Fruit fly (Drosophila melanogaster): Measurements from ENCODE around the gene CG5418.
A peak's percentile ranks its signal among the peaks of the same experiment; 100 is the strongest.

The CG5418 gene

DNA sequence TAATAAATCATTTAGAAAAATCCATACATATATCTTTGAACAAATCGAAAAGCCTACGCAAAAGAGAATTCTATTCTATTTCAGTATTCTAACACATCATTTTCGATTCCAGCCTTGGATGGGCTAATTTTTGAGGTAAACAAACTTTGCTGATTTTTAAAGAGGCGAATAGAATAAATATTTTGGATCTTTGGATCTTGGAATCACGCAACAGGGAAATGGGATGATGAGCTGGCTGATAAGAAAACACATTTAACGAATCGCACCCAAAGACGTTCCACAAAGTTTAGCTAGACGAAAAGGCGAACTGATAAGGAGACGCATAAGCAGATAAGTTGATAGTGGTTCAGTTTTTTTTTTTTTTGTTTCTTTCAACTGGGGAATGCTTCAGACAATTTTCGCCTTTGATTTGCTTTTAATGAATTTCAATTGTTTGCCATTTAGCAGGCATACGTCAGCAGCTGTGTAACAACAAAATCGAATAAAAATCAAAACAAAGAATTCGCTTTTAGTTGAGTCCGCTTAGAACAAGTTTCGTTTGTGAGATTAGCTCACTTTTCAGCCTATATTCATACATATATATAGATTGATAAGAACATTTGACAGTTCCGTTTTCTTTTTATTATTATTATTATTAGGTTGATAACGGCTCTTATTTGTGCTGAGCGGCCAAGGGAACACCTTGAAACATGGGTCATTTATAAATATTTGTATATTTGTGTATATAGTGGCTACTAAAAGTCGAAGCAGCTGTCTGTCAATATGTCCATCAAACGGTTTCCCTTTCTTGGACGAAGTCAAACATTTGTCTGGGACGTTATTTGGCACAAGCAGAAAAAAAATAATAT, 12.3 kb upstream of the CG5418 start (continued):
- no peak for TF ChIP-seq CG12391 (tag; optimal IDR thresholded peaks at IDR 0.05)
- TF ChIP-seq NC2β (GFP tag; optimal IDR thresholded peaks at IDR 0.05): no peak
- no peak for TF ChIP-seq Sin3A (optimal IDR thresholded peaks at IDR 0.05)
- TF ChIP-seq h (optimal IDR thresholded peaks at IDR 0.05): no peak
- TF ChIP-seq sisA (GFP tag; IDR thresholded peaks at IDR 0.05): no peak
- TF ChIP-seq Opbp (GFP tag; IDR thresholded peaks at IDR 0.05; ENCODE audit: partially characterized antibody): no peak
- peak; percentile 37 for TF ChIP-seq Fer1 (GFP tag; optimal IDR thresholded peaks at IDR 0.05)
- peak; percentile 20 for TF ChIP-seq CG18262 (tag; optimal IDR thresholded peaks at IDR 0.05)
- TF ChIP-seq Dip2 (GFP tag; IDR thresholded peaks at IDR 0.05): no peak
- TF ChIP-seq CG7372 (GFP tag; IDR thresholded peaks at IDR 0.05): no peak
- TF ChIP-seq Nf-YA (GFP tag; IDR thresholded peaks at IDR 0.05): no peak
- no peak for TF ChIP-seq zf30C (GFP tag; optimal IDR thresholded peaks at IDR 0.05)
- TF ChIP-seq Jarid2 (GFP tag; optimal IDR thresholded peaks at IDR 0.05): peak; percentile 10
- no peak for TF ChIP-seq Taf1 (GFP tag; IDR thresholded peaks at IDR 0.05)
- TF ChIP-seq CG10147 (GFP tag; optimal IDR thresholded peaks at IDR 0.05): peak; percentile 31
- TF ChIP-seq Hmx (GFP tag; optimal IDR thresholded peaks at IDR 0.05): no peak
- TF ChIP-seq CG2116 (GFP tag; optimal IDR thresholded peaks at IDR 0.05): peak; percentile 9
- TF ChIP-seq CG11085 (GFP tag; IDR thresholded peaks at IDR 0.05): no peak
- no peak for TF ChIP-seq Ada2b (GFP tag; IDR thresholded peaks at IDR 0.05)
- TF ChIP-seq hb (GFP tag; IDR thresholded peaks at IDR 0.05; ENCODE audit: partially characterized antibody): no peak
- TF ChIP-seq Blimp-1 (GFP tag; optimal IDR thresholded peaks at IDR 0.05): peak; percentile 47
- TF ChIP-seq bab2 (GFP tag; optimal IDR thresholded peaks at IDR 0.05): no peak
- TF ChIP-seq CG8359 (GFP tag; optimal IDR thresholded peaks at IDR 0.05; ENCODE audit: borderline replicate concordance): no peak
- TF ChIP-seq Abd-B (GFP tag; optimal IDR thresholded peaks at IDR 0.05): no peak
- no peak for TF ChIP-seq wor (GFP tag; IDR thresholded peaks at IDR 0.05)
- no peak for TF ChIP-seq CG6654 (GFP tag; optimal IDR thresholded peaks at IDR 0.05)
- peak; percentile 58 for TF ChIP-seq nau (GFP tag; optimal IDR thresholded peaks at IDR 0.05)
- TF ChIP-seq CG14965 (GFP tag; optimal IDR thresholded peaks at IDR 0.05; ENCODE audit: borderline replicate concordance): no peak
- TF ChIP-seq stc (GFP tag; IDR thresholded peaks at IDR 0.05): no peak
- no peak for TF ChIP-seq schlank (tag; optimal IDR thresholded peaks at IDR 0.05)
- TF ChIP-seq CG32767 (GFP tag; IDR thresholded peaks at IDR 0.05): no peak
- no peak for TF ChIP-seq aop (GFP tag; IDR thresholded peaks at IDR 0.05)
- no peak for TF ChIP-seq CG17802 (tag; optimal IDR thresholded peaks at IDR 0.05)
- TF ChIP-seq CG1024 (GFP tag; IDR thresholded peaks at IDR 0.05): no peak
- TF ChIP-seq NFAT (GFP tag; IDR thresholded peaks at IDR 0.05): no peak; the same call in 1 of the 2 replicates
- no peak for TF ChIP-seq Hr78 (GFP tag; optimal IDR thresholded peaks at IDR 0.05)
- TF ChIP-seq Meics (GFP tag; optimal IDR thresholded peaks at IDR 0.05): no peak
- peak; percentile 44; the same call in 1 of the 2 replicates for TF ChIP-seq CG31441 (GFP tag; IDR thresholded peaks at IDR 0.05)
- TF ChIP-seq CG17186 (GFP tag; optimal IDR thresholded peaks at IDR 0.05): no peak
- TF ChIP-seq tup (GFP tag; optimal IDR thresholded peaks at IDR 0.05): no peak
- TF ChIP-seq CG6854 (GFP tag; optimal IDR thresholded peaks at IDR 0.05): no peak
- peak; percentile 2 for TF ChIP-seq grn (GFP tag; optimal IDR thresholded peaks at IDR 0.05)
- no peak for TF ChIP-seq vfl (GFP tag; optimal IDR thresholded peaks at IDR 0.05)
- TF ChIP-seq br (optimal IDR thresholded peaks at IDR 0.05): no peak
- no peak for TF ChIP-seq Gsc (GFP tag; IDR thresholded peaks at IDR 0.05)
- TF ChIP-seq org-1 (GFP tag; optimal IDR thresholded peaks at IDR 0.05): no peak
- no peak for TF ChIP-seq Hr51 (GFP tag; optimal IDR thresholded peaks at IDR 0.05)
- TF ChIP-seq CG8089 (GFP tag; optimal IDR thresholded peaks at IDR 0.05): no peak
- TF ChIP-seq tin (GFP tag; optimal IDR thresholded peaks at IDR 0.05): no peak
- TF ChIP-seq ci (GFP tag; IDR thresholded peaks at IDR 0.05): no peak
- TF ChIP-seq sr (GFP tag; IDR thresholded peaks at IDR 0.05): no peak
